Worm (Caenorhabditis elegans) whole organism, L2 larva: ENCODE data around the gene haf-3.

Experiments
- C34F6.9 ChIP-seq: fragments of 150-350 bp; optimal IDR thresholded peaks from 2 replicates; lab custom pipeline; 2014; ENCODE audit warnings: missing biosample characterization, missing genetic modification characterization
- R02D3.7 ChIP-seq: fragments of 150-350 bp; optimal IDR thresholded peaks from 2 replicates; lab custom pipeline; 2014; ENCODE audit warnings: missing biosample characterization, missing genetic modification characterization
- alr-1 ChIP-seq: fragments of 150-350 bp; optimal IDR thresholded peaks from 2 replicates; lab custom pipeline; 2014; ENCODE audit warnings: missing biosample characterization, missing genetic modification characterization
- ama-1 ChIP-seq: fragments of 150-350 bp; optimal IDR thresholded peaks from 2 replicates; lab custom pipeline; 2018; ENCODE audit warnings: inconsistent platforms
- lin-13 ChIP-seq: fragments of 150-350 bp; optimal IDR thresholded peaks from 2 replicates; lab custom pipeline; 2014; ENCODE audit warnings: missing biosample characterization, missing genetic modification reagents, missing genetic modification characterization
- skn-1 ChIP-seq: sonication (generic microtip); optimal IDR thresholded peaks from 2 replicates; lab custom pipeline; 2017; ENCODE audit warnings: missing biosample characterization, missing genetic modification characterization
- unc-39 ChIP-seq: fragments of 150-350 bp; optimal IDR thresholded peaks from 2 replicates; lab custom pipeline; 2014; ENCODE audit warnings: missing biosample characterization, missing genetic modification characterization
- unc-62 ChIP-seq: fragments of 150-350 bp; optimal IDR thresholded peaks from 2 replicates; lab custom pipeline; 2014; ENCODE audit warnings: missing biosample characterization, missing genetic modification reagents, missing genetic modification characterization
- zag-1 ChIP-seq: fragments of 150-350 bp; optimal IDR thresholded peaks from 2 replicates; lab custom pipeline; 2014; ENCODE audit warnings: missing biosample characterization, missing genetic modification characterization

- TF ChIP-seq lin-13 (GFP tag; lab: Kevin White, UChicago) (no peak), alr-1 (tag; lab: Kevin White, UChicago) (no peak), zag-1 (tag; lab: Kevin White, UChicago) (no peak), R02D3.7 (tag; lab: Kevin White, UChicago) (no peak), ama-1 (lab: Kevin White, UChicago) (no peak), unc-39 (tag; lab: Kevin White, UChicago) (no peak), unc-62 (GFP tag; lab: Kevin White, UChicago) (no peak), skn-1 (tag; lab: Kevin White, UChicago) (no peak), C34F6.9 (tag; lab: Kevin White, UChicago) (no peak)
These were observed 32.1 kb upstream of the haf-3 start, which contains the start of gene T26E4.10 for ce11 chrV:15798108-15798507.
